Fruit fly (Drosophila melanogaster): ENCODE results near the gene CG7300.
A peak's percentile ranks its signal among the peaks of the same experiment; 100 is the strongest.

Gene CG7300

dm6 chr2L:10685666-10686065, 12.2 kb downstream of the CG7300 start (continued):
- TF ChIP-seq CG7372 (GFP tag; IDR thresholded peaks at IDR 0.05) (0 out of 2 replicates have a peak, but pooled peaks have one; percentile 24), lilli (GFP tag; optimal IDR thresholded peaks at IDR 0.05) (peak; percentile 4), Eip74EF (GFP tag; optimal IDR thresholded peaks at IDR 0.05) (no peak), grau (tag; optimal IDR thresholded peaks at IDR 0.05) (peak; percentile 18), CG18262 (tag; optimal IDR thresholded peaks at IDR 0.05) (peak; percentile 9), CoRest (tag; optimal IDR thresholded peaks at IDR 0.05) (peak; percentile 29), CG9932 (GFP tag; IDR thresholded peaks at IDR 0.05) (peak; percentile 67), stwl (tag; optimal IDR thresholded peaks at IDR 0.05) (peak; percentile 77), sens (GFP tag) (peak; percentile 65), vvl (GFP tag; IDR thresholded peaks at IDR 0.05) (peak; percentile 72), trem (tag; optimal IDR thresholded peaks at IDR 0.05) (no peak), Dref (GFP tag; IDR thresholded peaks at IDR 0.05) (no peak), ase (GFP tag; IDR thresholded peaks at IDR 0.05) (no peak), D19B (GFP tag; optimal IDR thresholded peaks at IDR 0.05) (peak; percentile 79), Med (GFP tag) (peak; percentile 62), CG13894 (tag; optimal IDR thresholded peaks at IDR 0.05) (peak; percentile 74), NFAT (GFP tag; IDR thresholded peaks at IDR 0.05) (peak; percentile 18), lmd (GFP tag; IDR thresholded peaks at IDR 0.05) (peak; percentile 14; the same call in 1 of the 2 replicates), CG17568 (GFP tag; optimal IDR thresholded peaks at IDR 0.05) (no peak), CG11504 (tag; optimal IDR thresholded peaks at IDR 0.05) (peak; percentile 47), dmrt99B (tag; optimal IDR thresholded peaks at IDR 0.05) (no peak), CG9437 (GFP tag; optimal IDR thresholded peaks at IDR 0.05) (peak; percentile 23), CG2120 (GFP tag; optimal IDR thresholded peaks at IDR 0.05) (peak; percentile 40), CG7839 (tag; optimal IDR thresholded peaks at IDR 0.05) (peak; percentile 26)

- peak; percentile 74 for TF ChIP-seq CG13894 (tag; optimal IDR thresholded peaks at IDR 0.05)
- peak; percentile 39; the same call in 1 of the 2 replicates for TF ChIP-seq vvl (GFP tag; IDR thresholded peaks at IDR 0.05)
- 0 out of 4 replicates have a peak, but pooled peaks have one; percentile 30 for TF ChIP-seq chinmo (GFP tag; IDR thresholded peaks at IDR 0.05; ENCODE audit: partially characterized antibody)
- TF ChIP-seq CG30020 (tag; optimal IDR thresholded peaks at IDR 0.05) = no peak
- peak; percentile 37 for TF ChIP-seq grn (GFP tag; optimal IDR thresholded peaks at IDR 0.05)
- peak; percentile 35 for TF ChIP-seq sens (GFP tag)
Measured at dm6 chr2L:10684309-10684708, 13.5 kb downstream of the CG7300 start, which contains the start of gene CG7299. CG7299 (minus strand) TSS chr2L:10684409.

dm6 chr2L:10682912-10683311, 14.9 kb downstream of the CG7300 start:
- TF ChIP-seq gem (tag; optimal IDR thresholded peaks at IDR 0.05) (peak; percentile 42), CG6683 (GFP tag; optimal IDR thresholded peaks at IDR 0.05) (no peak), CG30403 (GFP tag; optimal IDR thresholded peaks at IDR 0.05) (peak; percentile 1), CG3281 (GFP tag; optimal IDR thresholded peaks at IDR 0.05) (peak; percentile 18), vfl (GFP tag; optimal IDR thresholded peaks at IDR 0.05) (no peak), zfh2 (GFP tag; optimal IDR thresholded peaks at IDR 0.05) (peak; percentile 26), CG9932 (GFP tag; IDR thresholded peaks at IDR 0.05) (peak; percentile 72), CG16815 (GFP tag; optimal IDR thresholded peaks at IDR 0.05) (peak; percentile 18), CG2120 (GFP tag; optimal IDR thresholded peaks at IDR 0.05) (peak; percentile 56), Xrp1 (GFP tag; IDR thresholded peaks at IDR 0.05) (peak; percentile 23; the same call in 1 of the 2 replicates), dm (GFP tag; optimal IDR thresholded peaks at IDR 0.05) (no peak), sens (GFP tag) (peak; percentile 36), Usf (GFP tag; optimal IDR thresholded peaks at IDR 0.05) (peak; percentile 7), CG16813 (GFP tag; IDR thresholded peaks at IDR 0.05; ENCODE audit: partially characterized antibody) (0 out of 3 replicates have a peak, but pooled peaks have one; percentile 14), CG7786 (GFP tag; optimal IDR thresholded peaks at IDR 0.05) (peak; percentile 10), lilli (GFP tag; optimal IDR thresholded peaks at IDR 0.05) (peak; percentile 43), slbo (GFP tag; IDR thresholded peaks at IDR 0.05) (peak; percentile 28; the same call in 1 of the 2 replicates), CG32532 (GFP tag; IDR thresholded peaks at IDR 0.05) (peak; percentile 61), CG5180 (GFP tag; optimal IDR thresholded peaks at IDR 0.05) (no peak), CG12769 (tag; optimal IDR thresholded peaks at IDR 0.05) (peak; percentile 4), lab (GFP tag; optimal IDR thresholded peaks at IDR 0.05) (peak; percentile 1), Med (GFP tag) (peak; percentile 87), dysf (GFP tag; IDR thresholded peaks at IDR 0.05) (peak; percentile 5; the same call in 1 of the 3 replicates), bcd (GFP tag; optimal IDR thresholded peaks at IDR 0.05) (peak; percentile 4), CG17186 (GFP tag; optimal IDR thresholded peaks at IDR 0.05) (no peak)
